Fruit fly (Drosophila melanogaster): ENCODE results near the gene Tdrd3.

Gene Tdrd3

DNA sequence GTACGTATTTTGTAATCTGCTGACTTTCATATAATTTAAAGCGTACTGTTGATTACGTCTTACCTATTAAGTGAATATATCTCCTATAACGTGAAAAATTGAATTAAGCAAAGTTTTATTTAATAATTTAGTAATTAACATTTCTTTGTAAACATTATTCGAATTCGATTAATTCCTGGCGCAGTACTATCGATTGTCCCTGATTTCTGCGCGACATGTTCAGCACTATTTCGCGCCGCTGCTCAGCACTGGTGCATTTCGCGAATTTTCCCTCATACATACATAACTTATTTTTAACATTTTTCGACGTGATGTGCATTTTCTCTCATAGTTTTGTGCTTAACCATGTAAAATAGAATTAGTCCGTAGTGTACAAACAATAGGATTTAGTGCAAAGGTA, 3.1 kb downstream of the Tdrd3 start, which contains the start of gene Helz (continued):
- TF ChIP-seq cwo (GFP tag; optimal IDR thresholded peaks at IDR 0.05) (no peak), Deaf1 (tag; optimal IDR thresholded peaks at IDR 0.05) (no peak), Bgb (GFP tag; IDR thresholded peaks at IDR 0.05; ENCODE audit: partially characterized antibody) (peak; percentile 35), E2f2 (GFP tag; IDR thresholded peaks at IDR 0.05) (peak; percentile 95), CG34224 (GFP tag; IDR thresholded peaks at IDR 0.05; ENCODE audit: partially characterized antibody) (no peak), CG7786 (GFP tag; optimal IDR thresholded peaks at IDR 0.05) (no peak), CG15514 (GFP tag; optimal IDR thresholded peaks at IDR 0.05) (no peak), Mes4 (GFP tag; optimal IDR thresholded peaks at IDR 0.05) (no peak), gce (GFP tag; IDR thresholded peaks at IDR 0.05) (no peak), CG10366 (GFP tag; IDR thresholded peaks at IDR 0.05) (no peak), CG6254 (GFP tag; optimal IDR thresholded peaks at IDR 0.05) (no peak), CG9817 (tag; optimal IDR thresholded peaks at IDR 0.05) (peak; percentile 20), CG3281 (GFP tag; optimal IDR thresholded peaks at IDR 0.05) (no peak), az2 (GFP tag; optimal IDR thresholded peaks at IDR 0.05) (no peak), CG4424 (GFP tag; optimal IDR thresholded peaks at IDR 0.05) (no peak), CG10979 (tag; optimal IDR thresholded peaks at IDR 0.05) (no peak), CG30403 (GFP tag; optimal IDR thresholded peaks at IDR 0.05) (no peak), sna (GFP tag; IDR thresholded peaks at IDR 0.05; ENCODE audit: partially characterized antibody) (no peak), onecut (GFP tag; IDR thresholded peaks at IDR 0.05) (no peak), CG14050 (GFP tag; IDR thresholded peaks at IDR 0.05) (no peak), gem (tag; optimal IDR thresholded peaks at IDR 0.05) (no peak), HmgZ (tag; optimal IDR thresholded peaks at IDR 0.05) (peak; percentile 39), CG16779 (GFP tag; IDR thresholded peaks at IDR 0.05) (no peak), br (optimal IDR thresholded peaks at IDR 0.05) (no peak), Hr3 (GFP tag; optimal IDR thresholded peaks at IDR 0.05) (no peak), pzg (GFP tag; optimal IDR thresholded peaks at IDR 0.05) (peak; percentile 59), BEAF-32 (GFP tag; optimal IDR thresholded peaks at IDR 0.05) (no peak), CG9215 (GFP tag; IDR thresholded peaks at IDR 0.05) (no peak), zfh1 (GFP tag; IDR thresholded peaks at IDR 0.05) (peak; percentile 51; the same call in 2 of the 3 replicates), sens (GFP tag) (no peak), Hr39 (optimal IDR thresholded peaks at IDR 0.05) (no peak), CG2889 (GFP tag; IDR thresholded peaks at IDR 0.05) (no peak), Eip74EF (GFP tag; optimal IDR thresholded peaks at IDR 0.05) (no peak), Dad (GFP tag; optimal IDR thresholded peaks at IDR 0.05) (no peak), lilli (GFP tag; optimal IDR thresholded peaks at IDR 0.05) (no peak), CG7556 (GFP tag; optimal IDR thresholded peaks at IDR 0.05) (no peak), NfI (GFP tag; optimal IDR thresholded peaks at IDR 0.05) (peak; percentile 41), Spps (tag; optimal IDR thresholded peaks at IDR 0.05) (no peak), cato (GFP tag; optimal IDR thresholded peaks at IDR 0.05; ENCODE audit: borderline replicate concordance) (no peak), CG1647 (GFP tag; optimal IDR thresholded peaks at IDR 0.05) (no peak), ab (GFP tag; optimal IDR thresholded peaks at IDR 0.05) (no peak), CG11723 (GFP tag; optimal IDR thresholded peaks at IDR 0.05) (no peak), CG31224 (GFP tag; IDR thresholded peaks at IDR 0.05) (no peak), danr (GFP tag; IDR thresholded peaks at IDR 0.05) (no peak), sens-2 (GFP tag; IDR thresholded peaks at IDR 0.05) (no peak), CG9876 (GFP tag; optimal IDR thresholded peaks at IDR 0.05) (no peak), CG3838 (GFP tag; optimal IDR thresholded peaks at IDR 0.05) (no peak), CG13894 (tag; optimal IDR thresholded peaks at IDR 0.05) (no peak), CG10565 (GFP tag; optimal IDR thresholded peaks at IDR 0.05) (no peak), gsb-n (tag; optimal IDR thresholded peaks at IDR 0.05) (no peak), tup (GFP tag; optimal IDR thresholded peaks at IDR 0.05) (no peak), CG9727 (GFP tag; optimal IDR thresholded peaks at IDR 0.05) (no peak), btn (GFP tag; optimal IDR thresholded peaks at IDR 0.05) (no peak)
